Fruit fly (Drosophila melanogaster): Measurements from ENCODE around the gene CG8870.

The CG8870 gene

dm6 chr3R:13369348-13369747 is 10.3 kb upstream of the CG8870 start, which contains the start of gene CheA87a:
CheA87a (plus strand) TSS chr3R:13369648.
- TF ChIP-seq h (optimal IDR thresholded peaks at IDR 0.05) (no peak), psq (optimal IDR thresholded peaks at IDR 0.05) (no peak), Sin3A (optimal IDR thresholded peaks at IDR 0.05) (no peak), insv (optimal IDR thresholded peaks at IDR 0.05) (no peak)

dm6 chr3R:13371840-13372680 is 7.6 kb upstream of the CG8870 start, which contains the start of the genes Lip3 and CG34309:
Lip3 (minus strand) TSS chr3R:13371904.
CG34309 (plus strand) TSS chr3R:13372630.
- no peak for TF ChIP-seq psq (optimal IDR thresholded peaks at IDR 0.05)
- TF ChIP-seq ttk (optimal IDR thresholded peaks at IDR 0.05) = no peak
- no peak for TF ChIP-seq insv (optimal IDR thresholded peaks at IDR 0.05)
- TF ChIP-seq Myc (optimal IDR thresholded peaks at IDR 0.05) = no peak
- TF ChIP-seq h (optimal IDR thresholded peaks at IDR 0.05) = no peak
- no peak for TF ChIP-seq Sin3A (optimal IDR thresholded peaks at IDR 0.05)

dm6 chr3R:13374913-13375312 is 4.7 kb upstream of the CG8870 start:
- no peak for TF ChIP-seq h (optimal IDR thresholded peaks at IDR 0.05)
- TF ChIP-seq Myc (optimal IDR thresholded peaks at IDR 0.05) = no peak

- TF ChIP-seq insv (optimal IDR thresholded peaks at IDR 0.05) (no peak), Myc (optimal IDR thresholded peaks at IDR 0.05) (no peak), psq (optimal IDR thresholded peaks at IDR 0.05) (no peak), ttk (optimal IDR thresholded peaks at IDR 0.05) (no peak), h (optimal IDR thresholded peaks at IDR 0.05) (no peak), Sin3A (optimal IDR thresholded peaks at IDR 0.05) (no peak)
These were observed 2.2 kb downstream of the CG8870 start, which contains the start of the genes mRpS21 and Droj2 for dm6 chr3R:13381744-13382435. mRpS21 (minus strand) TSS chr3R:13381809. Droj2 (plus strand) TSS chr3R:13382106.

- TF ChIP-seq psq (optimal IDR thresholded peaks at IDR 0.05) (no peak), Sin3A (optimal IDR thresholded peaks at IDR 0.05) (no peak)
These were observed 3.1 kb downstream of the CG8870 start for dm6 chr3R:13382656-13383142.

dm6 chr3R:13385105-13385504 is 5.5 kb downstream of the CG8870 start:
- TF ChIP-seq psq (optimal IDR thresholded peaks at IDR 0.05) (no peak), insv (optimal IDR thresholded peaks at IDR 0.05) (no peak), h (optimal IDR thresholded peaks at IDR 0.05) (no peak), Myc (optimal IDR thresholded peaks at IDR 0.05) (no peak), ttk (optimal IDR thresholded peaks at IDR 0.05) (no peak), Sin3A (optimal IDR thresholded peaks at IDR 0.05) (no peak)

dm6 chr3R:13388160-13388870 is 8.7 kb downstream of the CG8870 start, which contains the start of gene CG9799:
CG9799 (minus strand) TSS chr3R:13388709.
- TF ChIP-seq h (optimal IDR thresholded peaks at IDR 0.05) (peak; percentile 23), psq (optimal IDR thresholded peaks at IDR 0.05) (no peak), ttk (optimal IDR thresholded peaks at IDR 0.05) (no peak)

dm6 chr3R:13390490-13390889 is 10.8 kb downstream of the CG8870 start:
- TF ChIP-seq ttk (optimal IDR thresholded peaks at IDR 0.05) (no peak), Sin3A (optimal IDR thresholded peaks at IDR 0.05) (no peak), insv (optimal IDR thresholded peaks at IDR 0.05) (no peak), h (optimal IDR thresholded peaks at IDR 0.05) (no peak), Myc (optimal IDR thresholded peaks at IDR 0.05) (no peak), psq (optimal IDR thresholded peaks at IDR 0.05) (no peak)

dm6 chr3R:13393009-13393408 is 13.4 kb downstream of the CG8870 start:
- TF ChIP-seq Sin3A (optimal IDR thresholded peaks at IDR 0.05) (no peak), ttk (optimal IDR thresholded peaks at IDR 0.05) (no peak), insv (optimal IDR thresholded peaks at IDR 0.05) (no peak), psq (optimal IDR thresholded peaks at IDR 0.05) (no peak), h (optimal IDR thresholded peaks at IDR 0.05) (no peak), Myc (optimal IDR thresholded peaks at IDR 0.05) (no peak)

dm6 chr3R:13395133-13395532 is 15.5 kb downstream of the CG8870 start, which contains the start of gene CCHa2:
CCHa2 (minus strand) TSS chr3R:13395197.
- TF ChIP-seq psq (optimal IDR thresholded peaks at IDR 0.05) = no peak
- TF ChIP-seq Sin3A (optimal IDR thresholded peaks at IDR 0.05) = no peak
- no peak for TF ChIP-seq ttk (optimal IDR thresholded peaks at IDR 0.05)
- no peak for TF ChIP-seq h (optimal IDR thresholded peaks at IDR 0.05)
- no peak for TF ChIP-seq Myc (optimal IDR thresholded peaks at IDR 0.05)
- no peak for TF ChIP-seq insv (optimal IDR thresholded peaks at IDR 0.05)

dm6 chr3R:13397040-13397439 is 17.4 kb downstream of the CG8870 start, which contains the start of gene CG14374:
CG14374 (minus strand) TSS chr3R:13397140.
- TF ChIP-seq Myc (optimal IDR thresholded peaks at IDR 0.05) (no peak), h (optimal IDR thresholded peaks at IDR 0.05) (no peak), psq (optimal IDR thresholded peaks at IDR 0.05) (no peak), Sin3A (optimal IDR thresholded peaks at IDR 0.05) (no peak), insv (optimal IDR thresholded peaks at IDR 0.05) (no peak), ttk (optimal IDR thresholded peaks at IDR 0.05) (no peak)

dm6 chr3R:13397535-13397934 is 17.9 kb downstream of the CG8870 start, which contains the start of gene CG14377:
CG14377 (plus strand) TSS chr3R:13397835.
- TF ChIP-seq psq (optimal IDR thresholded peaks at IDR 0.05) (no peak), Myc (optimal IDR thresholded peaks at IDR 0.05) (no peak), h (optimal IDR thresholded peaks at IDR 0.05) (no peak), insv (optimal IDR thresholded peaks at IDR 0.05) (no peak), Sin3A (optimal IDR thresholded peaks at IDR 0.05) (no peak), ttk (optimal IDR thresholded peaks at IDR 0.05) (no peak)

All from Kc167 (cell line).